Fruit fly (Drosophila melanogaster) whole organism: ENCODE data around the gene CG15646.

Source experiments
- pan ChIP-seq: fragments of >200 bp; optimal IDR thresholded peaks from 2 replicates; lab custom pipeline; 2017
- psq ChIP-seq: fragments of >200 bp; optimal IDR thresholded peaks from 2 replicates; lab custom pipeline; 2017
- usp ChIP-seq: fragments of >200 bp; optimal IDR thresholded peaks from 2 replicates; lab custom pipeline; 2017; ENCODE audit warnings: missing biosample characterization, missing genetic modification characterization, mixed read lengths

DNA sequence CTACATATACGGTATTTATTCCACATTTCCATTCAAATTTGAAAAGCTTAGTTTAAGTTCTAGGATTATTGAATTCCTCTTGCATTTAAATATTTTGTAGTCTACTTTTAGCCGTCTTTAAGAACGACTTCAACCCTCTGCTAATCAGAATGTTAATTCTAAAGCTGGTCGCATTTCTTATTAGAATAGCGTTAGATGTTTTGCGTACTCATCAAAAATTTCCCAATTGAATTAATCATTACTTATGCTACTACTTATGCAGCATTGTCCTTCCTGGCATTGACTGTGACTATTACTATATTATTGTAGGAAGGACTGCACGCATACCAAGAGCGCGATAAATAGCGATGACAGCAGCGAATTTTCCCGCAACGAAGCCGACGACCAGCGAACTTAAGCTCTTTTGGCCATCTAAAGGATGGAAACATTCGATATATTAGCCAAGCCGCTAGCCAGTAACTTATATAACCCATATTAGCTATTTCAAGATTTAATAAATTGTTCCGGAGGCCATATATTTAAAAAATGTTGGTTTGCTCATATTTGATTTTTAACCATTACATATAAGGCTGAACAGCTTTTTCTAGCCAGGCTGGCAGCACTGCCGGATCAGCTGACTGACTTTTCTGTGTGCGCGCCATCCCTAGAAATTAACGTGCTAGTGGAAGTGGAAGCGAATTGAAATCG, 26.2 kb upstream of the CG15646 start, which contains the start of gene CG8128:
- TF ChIP-seq pan (lab: Kevin White, UChicago): no peak
- no peak for TF ChIP-seq psq
- no peak for TF ChIP-seq usp (GFP tag; lab: Kevin White, UChicago)
